Worm (Caenorhabditis elegans): ENCODE results near the gene msp-45.

msp-45 gene

ce11 chrII:5200205-5200604 is 43.3 kb upstream of the msp-45 start:
- TF ChIP-seq elt-2 (tag; optimal IDR thresholded peaks at IDR 0.05) (peak; percentile 40), snpc-4 (tag; optimal IDR thresholded peaks at IDR 0.05) (peak; percentile 78), nfya-1 (tag; optimal IDR thresholded peaks at IDR 0.05; ENCODE audit: insufficient read depth) (peak; percentile 6)

- TF ChIP-seq nhr-237 (tag; optimal IDR thresholded peaks at IDR 0.05) (no peak), hmg-11 (tag; optimal IDR thresholded peaks at IDR 0.05) (no peak), egl-27 (tag; optimal IDR thresholded peaks at IDR 0.05) (no peak), fos-1 (tag; optimal IDR thresholded peaks at IDR 0.05) (no peak), mml-1 (tag; optimal IDR thresholded peaks at IDR 0.05) (no peak), zag-1 (tag; optimal IDR thresholded peaks at IDR 0.05) (no peak), fkh-10 (GFP tag; optimal IDR thresholded peaks at IDR 0.05) (no peak), tbx-2 (tag; optimal IDR thresholded peaks at IDR 0.05) (no peak), elt-2 (tag; optimal IDR thresholded peaks at IDR 0.05) (no peak), sea-2 (GFP tag; optimal IDR thresholded peaks at IDR 0.05) (no peak), ceh-82 (tag; optimal IDR thresholded peaks at IDR 0.05) (no peak), nhr-11 (tag; optimal IDR thresholded peaks at IDR 0.05) (no peak), ceh-9 (tag; optimal IDR thresholded peaks at IDR 0.05) (no peak), nhr-77 (tag; optimal IDR thresholded peaks at IDR 0.05) (no peak), lin-39 (tag; optimal IDR thresholded peaks at IDR 0.05) (no peak), nhr-43 (tag; optimal IDR thresholded peaks at IDR 0.05; ENCODE audit: poor library complexity, severe bottlenecking) (no peak), mdl-1 (tag; optimal IDR thresholded peaks at IDR 0.05) (no peak), skn-1 (tag; optimal IDR thresholded peaks at IDR 0.05) (no peak), elt-3 (tag; optimal IDR thresholded peaks at IDR 0.05) (no peak), eor-1 (tag; optimal IDR thresholded peaks at IDR 0.05) (no peak)
Observed at ce11 chrII:5199497-5199896, 42.6 kb upstream of the msp-45 start, which contains the start of gene msp-50. msp-50 (plus strand) TSS chrII:5199797.

- TF ChIP-seq lin-15B (tag; optimal IDR thresholded peaks at IDR 0.05) (no peak), nhr-77 (tag; optimal IDR thresholded peaks at IDR 0.05) (no peak), daf-12 (tag; optimal IDR thresholded peaks at IDR 0.05) (no peak), mdl-1 (tag; optimal IDR thresholded peaks at IDR 0.05) (no peak), tbx-2 (tag; optimal IDR thresholded peaks at IDR 0.05) (no peak), lsy-12 (tag; optimal IDR thresholded peaks at IDR 0.05) (no peak), R02D3.7 (tag; optimal IDR thresholded peaks at IDR 0.05) (no peak), hmg-11 (tag; optimal IDR thresholded peaks at IDR 0.05) (no peak), ceh-28 (tag; optimal IDR thresholded peaks at IDR 0.05) (no peak), ceh-9 (tag; optimal IDR thresholded peaks at IDR 0.05) (no peak), skn-1 (tag; optimal IDR thresholded peaks at IDR 0.05) (no peak), nhr-67 (tag; optimal IDR thresholded peaks at IDR 0.05) (no peak), ztf-4 (tag; optimal IDR thresholded peaks at IDR 0.05) (no peak)
Observed at ce11 chrII:5195504-5195903, 38.6 kb upstream of the msp-45 start, which contains the start of gene C34F11.5. C34F11.5 (plus strand) TSS chrII:5195804.

- TF ChIP-seq aly-2 (tag; optimal IDR thresholded peaks at IDR 0.05) (no peak), nhr-12 (tag; optimal IDR thresholded peaks at IDR 0.05) (no peak), mdl-1 (tag; optimal IDR thresholded peaks at IDR 0.05) (no peak), ztf-11 (tag; optimal IDR thresholded peaks at IDR 0.05) (no peak), elt-3 (tag; optimal IDR thresholded peaks at IDR 0.05) (no peak), fkh-2 (tag; optimal IDR thresholded peaks at IDR 0.05) (no peak), snpc-4 (tag; optimal IDR thresholded peaks at IDR 0.05) (no peak), elt-2 (tag; optimal IDR thresholded peaks at IDR 0.05) (no peak), sea-2 (GFP tag; optimal IDR thresholded peaks at IDR 0.05) (no peak)
Observed at ce11 chrII:5194066-5194465, 37.2 kb upstream of the msp-45 start, which contains the start of gene msp-49. msp-49 (plus strand) TSS chrII:5194366.

- peak; percentile 10 for TF ChIP-seq pha-4 (tag; optimal IDR thresholded peaks at IDR 0.05)
- peak; percentile 99 for TF ChIP-seq elt-2 (tag; optimal IDR thresholded peaks at IDR 0.05)
- TF ChIP-seq aly-2 (tag; optimal IDR thresholded peaks at IDR 0.05), result no peak
- no peak for TF ChIP-seq fos-1 (tag; optimal IDR thresholded peaks at IDR 0.05)
- TF ChIP-seq nhr-23 (tag; optimal IDR thresholded peaks at IDR 0.05), result no peak
- no peak for TF ChIP-seq elt-1 (tag; optimal IDR thresholded peaks at IDR 0.05)
- TF ChIP-seq zag-1 (tag; optimal IDR thresholded peaks at IDR 0.05), result no peak
- peak; percentile 45 for TF ChIP-seq jun-1 (tag; optimal IDR thresholded peaks at IDR 0.05)
- TF ChIP-seq pqm-1 (tag; optimal IDR thresholded peaks at IDR 0.05), result peak; percentile 92
- TF ChIP-seq nhr-77 (tag; optimal IDR thresholded peaks at IDR 0.05), result no peak
- no peak for TF ChIP-seq egl-27 (tag; optimal IDR thresholded peaks at IDR 0.05)
- no peak for TF ChIP-seq ceh-28 (tag; optimal IDR thresholded peaks at IDR 0.05)
- TF ChIP-seq nhr-43 (tag; optimal IDR thresholded peaks at IDR 0.05; ENCODE audit: poor library complexity, severe bottlenecking), result no peak
- TF ChIP-seq unc-39 (tag; optimal IDR thresholded peaks at IDR 0.05), result no peak
Observed at ce11 chrII:5191766-5192165, 34.9 kb upstream of the msp-45 start.

Data from whole organism, L3 larva.